Worm (Caenorhabditis elegans) whole organism, L2 larva: ENCODE results near the gene asp-9.
A peak's percentile ranks its signal among the peaks of the same experiment; 100 is the strongest.

Source experiments
- C34F6.9 ChIP-seq: fragments of 150-350 bp; optimal IDR thresholded peaks from 2 replicates; lab custom pipeline; 2014; ENCODE audit warnings: missing biosample characterization, missing genetic modification characterization
- F13H6.1 ChIP-seq: sonication (generic microtip); optimal IDR thresholded peaks from 2 replicates; lab custom pipeline; 2016; ENCODE audit warnings: missing genetic modification characterization, missing compliant biosample characterization
- Y55F3AM.14 ChIP-seq: fragments of 200-800 bp; sonication (Bioruptor generic); optimal IDR thresholded peaks from 2 replicates; lab custom pipeline; 2018; ENCODE audit warnings: mild to moderate bottlenecking, missing genetic modification characterization, missing compliant biosample characterization
- ZK546.5 ChIP-seq: sonication (generic microtip); optimal IDR thresholded peaks from 2 replicates; lab custom pipeline; 2017; ENCODE audit warnings: missing biosample characterization, missing genetic modification characterization
- alr-1 ChIP-seq: fragments of 150-350 bp; optimal IDR thresholded peaks from 2 replicates; lab custom pipeline; 2014; ENCODE audit warnings: missing biosample characterization, missing genetic modification characterization
- blmp-1 ChIP-seq: sonication (generic microtip); optimal IDR thresholded peaks from 2 replicates; lab custom pipeline; 2017; ENCODE audit warnings: missing genetic modification characterization, mild to moderate bottlenecking, missing compliant biosample characterization, antibody characterized with exemption, moderate library complexity; ENCODE audit not compliant: insufficient read depth
- ceh-16 ChIP-seq: fragments of 150-350 bp; optimal IDR thresholded peaks from 2 replicates; lab custom pipeline; 2014; ENCODE audit warnings: missing biosample characterization, missing genetic modification characterization
- ceh-82 ChIP-seq: fragments of 150-350 bp; optimal IDR thresholded peaks from 2 replicates; lab custom pipeline; 2014; ENCODE audit warnings: missing biosample characterization, missing genetic modification characterization
- crh-2 ChIP-seq: sonication (generic microtip); optimal IDR thresholded peaks from 2 replicates; lab custom pipeline; 2017; ENCODE audit warnings: missing biosample characterization, missing genetic modification characterization
- dmd-4 ChIP-seq: sonication (generic microtip); optimal IDR thresholded peaks from 2 replicates; lab custom pipeline; 2017; ENCODE audit warnings: missing biosample characterization, missing genetic modification characterization
- elt-1 ChIP-seq: fragments of 150-350 bp; optimal IDR thresholded peaks from 2 replicates; lab custom pipeline; 2014; ENCODE audit warnings: missing biosample characterization, missing genetic modification characterization
- elt-3 ChIP-seq: sonication (generic microtip); optimal IDR thresholded peaks from 2 replicates; lab custom pipeline; 2017; ENCODE audit warnings: missing biosample characterization, missing genetic modification characterization
- fos-1 ChIP-seq: fragments of 150-350 bp; optimal IDR thresholded peaks from 2 replicates; lab custom pipeline; 2014; ENCODE audit warnings: missing biosample characterization, missing genetic modification characterization
- gmeb-1 ChIP-seq: fragments of 150-350 bp; optimal IDR thresholded peaks from 2 replicates; lab custom pipeline; 2014; ENCODE audit warnings: missing biosample characterization, missing genetic modification characterization
- lin-11 ChIP-seq: fragments of 150-350 bp; sonication (generic microtip); optimal IDR thresholded peaks from 2 replicates; lab custom pipeline; 2014; ENCODE audit warnings: missing biosample characterization, missing genetic modification characterization, inconsistent platforms, mixed read lengths
- lin-13 ChIP-seq: fragments of 150-350 bp; optimal IDR thresholded peaks from 2 replicates; lab custom pipeline; 2014; ENCODE audit warnings: missing biosample characterization, missing genetic modification reagents, missing genetic modification characterization
- lsy-2 ChIP-seq, 2 experiments: fragments of 150-350 bp in 1 of 2; sonication (generic microtip) in 1 of 2; optimal IDR thresholded peaks; 2 replicates each; lab custom pipeline; 2014 to 2017; ENCODE audit warnings: missing biosample characterization in 2 of 2, missing genetic modification characterization in 2 of 2
- mab-5 ChIP-seq: fragments of 150-350 bp; optimal IDR thresholded peaks from 2 replicates; lab custom pipeline; 2014; ENCODE audit warnings: missing biosample characterization, missing genetic modification characterization
- mbf-1 ChIP-seq: sonication (generic microtip); optimal IDR thresholded peaks from 2 replicates; lab custom pipeline; 2017; ENCODE audit warnings: missing biosample characterization, missing genetic modification characterization
- nhr-10 ChIP-seq: sonication (generic microtip); optimal IDR thresholded peaks from 2 replicates; lab custom pipeline; 2017; ENCODE audit warnings: missing biosample characterization, missing genetic modification characterization
- nhr-129 ChIP-seq: fragments of 150-350 bp; optimal IDR thresholded peaks from 2 replicates; lab custom pipeline; 2014; ENCODE audit warnings: missing biosample characterization, missing genetic modification characterization
- nhr-23 ChIP-seq: fragments of 150-350 bp; optimal IDR thresholded peaks from 2 replicates; lab custom pipeline; 2014; ENCODE audit warnings: missing biosample characterization, missing genetic modification reagents, missing genetic modification characterization
- nhr-237 ChIP-seq: fragments of 150-350 bp; optimal IDR thresholded peaks from 2 replicates; lab custom pipeline; 2014; ENCODE audit warnings: missing biosample characterization, missing genetic modification characterization
- nhr-25 ChIP-seq: fragments of 150-350 bp; sonication (generic microtip); optimal IDR thresholded peaks from 3 replicates; lab custom pipeline; 2014; ENCODE audit warnings: missing biosample characterization, missing genetic modification characterization
- sem-4 ChIP-seq: fragments of 150-350 bp; optimal IDR thresholded peaks from 2 replicates; lab custom pipeline; 2014; ENCODE audit warnings: missing biosample characterization, missing genetic modification reagents, missing genetic modification characterization
- skn-1 ChIP-seq: sonication (generic microtip); optimal IDR thresholded peaks from 2 replicates; lab custom pipeline; 2017; ENCODE audit warnings: missing biosample characterization, missing genetic modification characterization
- sma-3 ChIP-seq: sonication (generic microtip); optimal IDR thresholded peaks from 2 replicates; lab custom pipeline; 2016; ENCODE audit warnings: missing genetic modification reagents, missing genetic modification characterization, missing compliant biosample characterization
- sma-9 ChIP-seq, 2 experiments: fragments of 150-350 bp in 1 of 2; sonication (generic microtip) in 1 of 2; optimal IDR thresholded peaks; 2 replicates each; lab custom pipeline; 2014 to 2016; ENCODE audit warnings: missing genetic modification characterization in 2 of 2, mild to moderate bottlenecking in 1 of 2, missing biosample characterization in 1 of 2, missing compliant biosample characterization in 1 of 2, missing genetic modification reagents in 1 of 2, moderate library complexity in 1 of 2
- unc-39 ChIP-seq: fragments of 150-350 bp; optimal IDR thresholded peaks from 2 replicates; lab custom pipeline; 2014; ENCODE audit warnings: missing biosample characterization, missing genetic modification characterization
- unc-55 ChIP-seq: fragments of 150-350 bp; sonication (generic microtip); optimal IDR thresholded peaks from 3 replicates; lab custom pipeline; 2014; ENCODE audit warnings: missing biosample characterization, missing genetic modification reagents, missing genetic modification characterization
- zag-1 ChIP-seq: fragments of 150-350 bp; optimal IDR thresholded peaks from 2 replicates; lab custom pipeline; 2014; ENCODE audit warnings: missing biosample characterization, missing genetic modification characterization
- ztf-1 ChIP-seq: fragments of 200-800 bp; sonication (Bioruptor generic); conservative IDR thresholded peaks from 2 replicates; pipeline ENCODE4 v1.3.6; 2022; ENCODE audit warnings: missing genetic modification characterization, missing compliant biosample characterization

asp-9 gene

ce11 chrIV:6209337-6209736 is 23.6 kb downstream of the asp-9 start:
- no peak for TF ChIP-seq alr-1 (tag; lab: Kevin White, UChicago)
- no peak for TF ChIP-seq elt-3 (tag; lab: Kevin White, UChicago)
- TF ChIP-seq nhr-129, result peak; percentile 39

DNA sequence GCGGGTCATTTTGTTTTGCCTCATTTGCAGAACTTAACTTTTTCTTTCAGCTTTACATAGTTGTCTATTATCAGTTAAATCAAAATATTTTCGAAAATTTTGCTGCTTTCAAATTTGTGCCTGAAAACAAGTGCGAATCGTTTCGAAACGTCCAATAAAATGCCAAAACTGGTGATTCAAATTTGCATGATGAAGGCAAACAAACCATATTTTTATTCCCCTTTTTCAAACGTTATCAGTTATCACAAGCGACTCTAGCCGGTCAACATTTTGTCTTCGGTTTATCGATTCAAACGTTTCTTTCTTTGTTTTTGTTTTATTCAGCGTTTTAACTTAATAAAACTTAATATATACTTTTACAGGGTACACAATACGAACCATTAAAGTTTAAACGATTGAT is 24.9 kb downstream of the asp-9 start, which contains the start of the genes ugt-24 and C49A9.6:
TSS of gene ugt-24 (minus strand) at position 147 of the 400 bp plus-strand sequence.
TSS of gene C49A9.6 (plus strand) at position 363 of the 400 bp plus-strand sequence.
- no peak for TF ChIP-seq ceh-82 (tag; lab: Kevin White, UChicago)
- TF ChIP-seq crh-2 (tag; lab: Kevin White, UChicago), result peak; percentile 7
- peak; percentile 78 for TF ChIP-seq fos-1 (tag; lab: Kevin White, UChicago)
- no peak for TF ChIP-seq mbf-1 (tag; lab: Kevin White, UChicago)
- TF ChIP-seq, all 48 proteins: peak for 2

ce11 chrIV:6213403-6213802 is 27.7 kb downstream of the asp-9 start, which contains the start of gene C49A9.5:
C49A9.5 (plus strand) TSS chrIV:6213673.
- TF ChIP-seq zag-1 (tag; lab: Kevin White, UChicago) (no peak), lsy-2 (tag; optimal IDR thresholded peaks at IDR 0.05; lab: Kevin White, UChicago) (no peak), mab-5 (tag; lab: Kevin White, UChicago) (no peak), ZK546.5 (tag; lab: Kevin White, UChicago) (no peak), mbf-1 (tag; lab: Kevin White, UChicago) (no peak), nhr-10 (no peak), nhr-129 (no peak), lin-11 (tag; lab: Kevin White, UChicago) (no peak), blmp-1 (no peak), F13H6.1 (tag; lab: Kevin White, UChicago) (no peak), ceh-16 (tag; lab: Kevin White, UChicago) (no peak), ceh-82 (tag; lab: Kevin White, UChicago) (no peak), nhr-23 (tag; lab: Kevin White, UChicago) (no peak), C34F6.9 (no peak), dmd-4 (tag; lab: Kevin White, UChicago) (no peak), lin-13 (GFP tag; lab: Kevin White, UChicago) (no peak), sem-4 (tag; lab: Kevin White, UChicago) (no peak), gmeb-1 (no peak), sma-3 (GFP tag; lab: Kevin White, UChicago) (no peak), fos-1 (tag; lab: Kevin White, UChicago) (no peak)

DNA sequence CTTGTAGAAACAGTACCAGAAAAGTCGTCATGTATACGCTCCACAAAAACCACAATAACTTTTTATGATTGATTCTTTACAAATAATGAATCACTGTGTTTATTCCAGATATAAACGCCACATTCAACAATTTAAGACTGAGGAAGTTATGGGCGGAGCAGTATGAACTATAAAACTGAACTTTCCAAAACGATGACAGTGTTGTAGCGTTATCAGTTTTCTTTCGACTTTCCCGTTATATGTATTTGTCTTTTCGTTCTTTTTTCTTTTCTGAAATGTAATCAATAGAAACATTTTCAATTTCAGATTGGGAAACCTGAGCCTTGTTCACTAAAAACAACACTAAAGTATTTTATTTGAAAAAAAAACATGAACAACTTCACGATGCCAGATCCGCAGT is 31.4 kb downstream of the asp-9 start, which contains the start of gene C49A9.9:
TSS of gene C49A9.9 (plus strand) at position 307 of the 400 bp plus-strand sequence.
- no peak for TF ChIP-seq unc-55 (GFP tag; lab: Kevin White, UChicago)
- peak; percentile 84 for TF ChIP-seq fos-1 (tag; lab: Kevin White, UChicago)

- no peak for TF ChIP-seq sma-9 (GFP tag; optimal IDR thresholded peaks at IDR 0.05; lab: Kevin White, UChicago)
- TF ChIP-seq sma-9 (tag; optimal IDR thresholded peaks at IDR 0.05; lab: Kevin White, UChicago), result no peak
- TF ChIP-seq nhr-237 (tag; lab: Kevin White, UChicago), result no peak
- TF ChIP-seq ceh-16 (tag; lab: Kevin White, UChicago), result no peak
- TF ChIP-seq C34F6.9, result no peak
- no peak for TF ChIP-seq ceh-82 (tag; lab: Kevin White, UChicago)
Observed at ce11 chrIV:6217503-6217902, 31.8 kb downstream of the asp-9 start.

ce11 chrIV:6219429-6219828 is 33.7 kb downstream of the asp-9 start, which contains the start of gene C49A9.4:
C49A9.4 (plus strand) TSS chrIV:6219693.
- TF ChIP-seq skn-1 (no peak), nhr-25 (tag; lab: Kevin White, UChicago) (no peak), elt-1 (tag; lab: Kevin White, UChicago) (no peak), Y55F3AM.14 (GFP tag; lab: Kevin White, UChicago) (no peak), nhr-237 (tag; lab: Kevin White, UChicago) (no peak), ztf-1 (GFP tag; lab: Robert Waterston, UW) (no peak), sma-9 (GFP tag; optimal IDR thresholded peaks at IDR 0.05; lab: Kevin White, UChicago) (peak; percentile 22), sma-9 (tag; optimal IDR thresholded peaks at IDR 0.05; lab: Kevin White, UChicago) (no peak), unc-39 (no peak), gmeb-1 (peak; percentile 23), dmd-4 (tag; lab: Kevin White, UChicago) (no peak), fos-1 (tag; lab: Kevin White, UChicago) (peak; percentile 78)
